Worm (Caenorhabditis elegans) whole organism, L1 larva: ENCODE measurements around the gene B0395.3.

Source experiments
- alr-1 ChIP-seq: fragments of 200-800 bp; sonication (Bioruptor generic); optimal IDR thresholded peaks from 2 replicates; lab custom pipeline; 2018; ENCODE audit warnings: borderline replicate concordance, mild to moderate bottlenecking, missing genetic modification characterization, missing compliant biosample characterization
- ceh-82 ChIP-seq, 3 experiments: fragments of 150-350 bp in 1 of 3; sonication (generic microtip) in 2 of 3; optimal IDR thresholded peaks; 2 replicates each; lab custom pipeline; 2014 to 2017; ENCODE audit warnings: missing biosample characterization in 3 of 3, missing genetic modification characterization in 3 of 3
- ceh-88 ChIP-seq: fragments of 200-800 bp; sonication (Bioruptor generic); IDR thresholded peaks from 2 replicates; pipeline ENCODE4 v1.3.6; 2022; ENCODE audit warnings: missing genetic modification characterization, missing compliant biosample characterization
- dsc-1 ChIP-seq: sonication (generic microtip); optimal IDR thresholded peaks from 2 replicates; lab custom pipeline; 2016; ENCODE audit warnings: mild to moderate bottlenecking, missing genetic modification characterization, missing compliant biosample characterization
- efl-1 ChIP-seq, 4 experiments: fragments of 150-350 bp; optimal IDR thresholded peaks in 3 of 4; peaks in 1 of 4; 1 replicate in 1 of 4; 2 replicates in 3 of 4; lab custom pipeline; 2014; ENCODE audit warnings: missing biosample characterization in 2 of 4, missing genetic modification characterization in 2 of 4, missing genetic modification reagents in 2 of 4
- efl-3 ChIP-seq: fragments of 200-800 bp; sonication (Bioruptor generic); optimal IDR thresholded peaks from 2 replicates; lab custom pipeline; 2018; ENCODE audit warnings: mild to moderate bottlenecking, missing genetic modification characterization, missing compliant biosample characterization
- egl-13 ChIP-seq: sonication (generic microtip); optimal IDR thresholded peaks from 2 replicates; lab custom pipeline; 2016; ENCODE audit warnings: missing genotype, missing genetic modification reagents, missing genetic modification characterization, missing compliant biosample characterization
- fos-1 ChIP-seq: fragments of 150-350 bp; optimal IDR thresholded peaks from 2 replicates; lab custom pipeline; 2014; ENCODE audit warnings: missing biosample characterization, missing genetic modification characterization
- grh-1 ChIP-seq: fragments of 200-800 bp; sonication (Bioruptor generic); IDR thresholded peaks from 2 replicates; pipeline ENCODE4 v1.3.6; 2022; ENCODE audit warnings: missing genetic modification reagents, missing genetic modification characterization, missing compliant biosample characterization
- hlh-17 ChIP-seq: fragments of 200-800 bp; sonication (Bioruptor generic); optimal IDR thresholded peaks from 2 replicates; lab custom pipeline; 2018; ENCODE audit warnings: missing genetic modification characterization, mild to moderate bottlenecking, missing compliant biosample characterization, moderate library complexity, borderline replicate concordance
- lin-14 ChIP-seq: fragments of 200-800 bp; sonication (Bioruptor generic); optimal IDR thresholded peaks from 2 replicates; lab custom pipeline; 2018; ENCODE audit warnings: mild to moderate bottlenecking, missing genetic modification characterization, moderate library complexity, missing compliant biosample characterization
- nhr-19 ChIP-seq: fragments of 200-800 bp; sonication (Bioruptor generic); conservative IDR thresholded peaks from 2 replicates; pipeline ENCODE4 v1.3.6; 2022; ENCODE audit warnings: missing genetic modification characterization, missing compliant biosample characterization
- nhr-85 ChIP-seq: sonication (generic microtip); peaks from one replicate; lab custom pipeline; 2016; ENCODE audit warnings: missing genetic modification characterization, inconsistent platforms, missing compliant biosample characterization
- pag-3 ChIP-seq: sonication (generic microtip); optimal IDR thresholded peaks from 2 replicates; lab custom pipeline; 2017; ENCODE audit warnings: missing genetic modification characterization, mild to moderate bottlenecking, missing compliant biosample characterization, antibody characterized with exemption, borderline replicate concordance; ENCODE audit not compliant: insufficient read depth
- rnt-1 ChIP-seq: sonication (generic microtip); optimal IDR thresholded peaks from 2 replicates; lab custom pipeline; 2016; ENCODE audit warnings: mild to moderate bottlenecking, missing genetic modification characterization, moderate library complexity, missing compliant biosample characterization
- skn-1 ChIP-seq: fragments of 150-350 bp; optimal IDR thresholded peaks from 2 replicates; lab custom pipeline; 2014; ENCODE audit warnings: missing biosample characterization, missing genetic modification characterization
- sox-4 ChIP-seq: sonication (generic microtip); optimal IDR thresholded peaks from 2 replicates; lab custom pipeline; 2016; ENCODE audit warnings: missing genetic modification characterization, missing compliant biosample characterization
- tbx-2 ChIP-seq: sonication (generic microtip); optimal IDR thresholded peaks from 2 replicates; lab custom pipeline; 2016; ENCODE audit warnings: missing genetic modification characterization, missing compliant biosample characterization
- tlp-1 ChIP-seq: fragments of 150-350 bp; optimal IDR thresholded peaks from 2 replicates; lab custom pipeline; 2014; ENCODE audit warnings: missing biosample characterization, missing genetic modification characterization
- unc-98 ChIP-seq: fragments of 200-800 bp; sonication (Bioruptor generic); IDR thresholded peaks from 2 replicates; pipeline ENCODE4 v1.3.6; 2022; ENCODE audit warnings: missing genetic modification characterization, missing compliant biosample characterization
- zag-1 ChIP-seq: fragments of 150-350 bp; optimal IDR thresholded peaks from 2 replicates; lab custom pipeline; 2014; ENCODE audit warnings: missing biosample characterization, missing genetic modification characterization

Gene B0395.3

ce11 chrX:15997926-15998325, 42.1 kb downstream of the B0395.3 start:
- TF ChIP-seq dsc-1 (tag; lab: Kevin White, UChicago) (no peak), efl-1 (optimal IDR thresholded peaks at IDR 0.05; lab: Kevin White, UChicago) (no peak), efl-1 (GFP tag; optimal IDR thresholded peaks at IDR 0.05 in 1 of 2; lab: Kevin White, UChicago) (peak in 1 of 2 experiments; percentile 28)

ce11 chrX:15997153-15997552, 42.9 kb downstream of the B0395.3 start:
- TF ChIP-seq fos-1 = no peak
- TF ChIP-seq rnt-1 (tag; lab: Kevin White, UChicago) = no peak
- TF ChIP-seq grh-1 (GFP tag; lab: Robert Waterston, UW) = no peak
- TF ChIP-seq tlp-1 = no peak

ce11 chrX:15993916-15994315, 46.1 kb downstream of the B0395.3 start:
- no peak for TF ChIP-seq grh-1 (GFP tag; lab: Robert Waterston, UW)
- TF ChIP-seq lin-14 (GFP tag; lab: Kevin White, UChicago) = peak; percentile 55

ce11 chrX:15992806-15993205, 47.3 kb downstream of the B0395.3 start:
- TF ChIP-seq nhr-19 (GFP tag; lab: Robert Waterston, UW) = no peak
- TF ChIP-seq dsc-1 (tag; lab: Kevin White, UChicago) = no peak
- TF ChIP-seq sox-4 = no peak
- no peak for TF ChIP-seq unc-98
- no peak for TF ChIP-seq ceh-88 (GFP tag; lab: Robert Waterston, UW)
- TF ChIP-seq egl-13 (tag; lab: Kevin White, UChicago) = no peak
- no peak for TF ChIP-seq zag-1 (tag; lab: Kevin White, UChicago)
- TF ChIP-seq ceh-82 (tag; optimal IDR thresholded peaks at IDR 0.05; lab: Kevin White, UChicago) = no peak
- TF ChIP-seq, all 84 proteins: peak for 0

ce11 chrX:15988577-15988976, 51.5 kb downstream of the B0395.3 start:
- TF ChIP-seq pag-3 (tag; lab: Kevin White, UChicago) = no peak
- TF ChIP-seq tbx-2 (tag; lab: Kevin White, UChicago) = no peak
- no peak for TF ChIP-seq skn-1
- no peak for TF ChIP-seq efl-3 (GFP tag; lab: Kevin White, UChicago)
- no peak for TF ChIP-seq rnt-1 (tag; lab: Kevin White, UChicago)
- no peak for TF ChIP-seq hlh-17 (GFP tag; lab: Kevin White, UChicago)
- no peak for TF ChIP-seq nhr-85 (tag; lab: Kevin White, UChicago)
- no peak for TF ChIP-seq fos-1
- no peak for TF ChIP-seq alr-1 (tag; lab: Kevin White, UChicago)
- TF ChIP-seq, all 84 proteins: peak for 0
